Fruit fly (Drosophila melanogaster) whole organism, embryonic: ENCODE measurements around the gene kra.

Source experiments
- CG11560 ChIP-seq: fragments of 200-800 bp; sonication (Bioruptor generic); IDR thresholded peaks from 3 replicates; pipeline ENCODE4 v1.3.6; 2022; ENCODE audit warnings: missing biosample characterization, missing genetic modification characterization
- CG14441 ChIP-seq: fragments of 200-800 bp; sonication (Bioruptor generic); IDR thresholded peaks from 2 replicates; pipeline ENCODE4 v1.3.6; 2022; ENCODE audit warnings: missing biosample characterization, missing genetic modification characterization
- exex ChIP-seq: fragments of 200-800 bp; sonication (Bioruptor generic); optimal IDR thresholded peaks from 4 replicates; lab custom pipeline; 2018; ENCODE audit warnings: missing biosample characterization, mild to moderate bottlenecking, missing genetic modification characterization, moderate library complexity
- otp ChIP-seq: fragments of 200-800 bp; sonication (Bioruptor generic); IDR thresholded peaks from 3 replicates; pipeline ENCODE4, ENCODE4 v1.3.6; 2022; ENCODE audit warnings: missing biosample characterization, missing genetic modification characterization

DNA sequence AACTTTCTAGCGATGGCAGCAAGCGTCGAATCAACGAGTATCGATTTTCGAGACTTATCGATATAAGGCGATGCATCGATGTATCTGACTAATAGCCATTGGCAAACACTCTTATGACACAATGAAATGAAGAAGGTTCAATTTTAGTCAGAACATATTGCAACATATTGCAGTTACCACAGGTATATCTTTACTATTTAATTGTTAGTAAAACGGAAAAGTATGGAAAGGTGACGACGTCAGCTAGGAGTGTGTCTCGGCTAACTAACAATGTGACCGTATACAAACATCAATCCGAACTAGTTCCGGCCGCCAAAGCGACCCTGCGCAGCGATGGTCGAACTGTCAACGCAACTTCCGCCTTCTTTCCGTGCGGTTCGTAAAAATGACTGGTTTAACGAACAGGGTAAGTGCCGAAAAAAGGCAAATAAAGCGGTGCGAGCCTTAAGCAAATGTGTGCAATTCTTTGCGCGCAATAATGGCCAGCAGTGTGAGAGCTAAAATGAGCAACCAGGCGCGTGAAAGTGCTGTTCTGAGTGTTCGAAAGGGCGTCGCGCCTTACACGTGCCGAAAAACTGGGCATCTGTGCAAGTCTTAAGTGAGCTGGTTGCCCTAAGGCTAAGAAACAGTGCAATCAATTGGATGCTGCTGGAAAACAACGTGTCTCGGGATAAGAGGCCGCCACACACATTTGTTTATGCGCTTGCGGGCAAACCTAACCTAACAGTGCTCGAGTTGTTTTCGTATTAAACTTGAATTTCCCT is 23.4 kb upstream of the kra start, which contains the start of the genes Dph4, Spec2 and RpL13A:
- TF ChIP-seq otp (no peak), CG11560 (tag; lab: Robert Waterston, UW) (no peak), exex (peak; percentile 62), CG14441 (GFP tag; lab: Robert Waterston, UW) (no peak)
